Worm (Caenorhabditis elegans) whole organism, midembryonic: ENCODE measurements around the gene C46C11.4.

Experiments used
- T22C8.4 ChIP-seq: fragments of 200-800 bp; sonication (Bioruptor generic); IDR thresholded peaks from 2 replicates; pipeline ENCODE4 v1.3.6; 2022; ENCODE audit warnings: missing genetic modification characterization, missing compliant biosample characterization
- cog-1 ChIP-seq: sonication (generic microtip); optimal IDR thresholded peaks from 2 replicates; lab custom pipeline; 2016; ENCODE audit warnings: missing genetic modification characterization, missing compliant biosample characterization
- flt-1 ChIP-seq: fragments of 200-800 bp; sonication (Bioruptor generic); IDR thresholded peaks from 2 replicates; pipeline ENCODE4 v1.3.6; 2022; ENCODE audit warnings: missing genetic modification characterization, missing compliant biosample characterization
- klf-2 ChIP-seq: fragments of 200-800 bp; sonication (Bioruptor generic); conservative IDR thresholded peaks from 2 replicates; pipeline ENCODE4 v1.3.6; 2022; ENCODE audit warnings: missing genetic modification reagents, missing genetic modification characterization, missing compliant biosample characterization
- med-1 ChIP-seq: sonication (generic microtip); optimal IDR thresholded peaks from 2 replicates; lab custom pipeline; 2017; ENCODE audit warnings: missing genetic modification characterization, mild to moderate bottlenecking, missing compliant biosample characterization, antibody characterized with exemption, missing genetic modification reagents; ENCODE audit not compliant: insufficient read depth
- ref-1 ChIP-seq: fragments of 200-800 bp; sonication (Bioruptor generic); conservative IDR thresholded peaks from 2 replicates; pipeline ENCODE4 v1.3.6; 2022; ENCODE audit warnings: missing genetic modification reagents, missing genetic modification characterization, missing compliant biosample characterization
- tab-1 ChIP-seq: fragments of 200-800 bp; sonication (Bioruptor generic); IDR thresholded peaks from 2 replicates; pipeline ENCODE4 v1.3.6; 2022; ENCODE audit warnings: missing genetic modification characterization, missing compliant biosample characterization
- ztf-23 ChIP-seq: fragments of 200-800 bp; sonication (Bioruptor generic); IDR thresholded peaks from 2 replicates; pipeline ENCODE4 v1.3.6; 2022; ENCODE audit warnings: missing genetic modification reagents, missing genetic modification characterization, missing compliant biosample characterization
- ztf-29 ChIP-seq: fragments of 200-800 bp; sonication (Bioruptor generic); IDR thresholded peaks from 2 replicates; pipeline ENCODE4 v1.3.6; 2022; ENCODE audit warnings: missing genetic modification reagents, missing genetic modification characterization, missing compliant biosample characterization

C46C11.4 gene

ce11 chrX:4647104-4647503 is at the start of gene C46C11.4:
Gene C46C11.4 (minus strand): TSS chrX:4647204.
- TF ChIP-seq tab-1 (GFP tag; lab: Robert Waterston, UW) (no peak), flt-1 (GFP tag; lab: Robert Waterston, UW) (no peak), ref-1 (no peak), ztf-23 (no peak), T22C8.4 (GFP tag; lab: Robert Waterston, UW) (no peak), med-1 (GFP tag; lab: Kevin White, UChicago) (no peak), klf-2 (GFP tag; lab: Robert Waterston, UW) (no peak), ztf-29 (GFP tag; lab: Robert Waterston, UW) (no peak), cog-1 (no peak)

ce11 chrX:4694611-4695370 is 47.8 kb upstream of the C46C11.4 start:
- TF ChIP-seq ref-1 = no peak
- TF ChIP-seq med-1 (GFP tag; lab: Kevin White, UChicago) = no peak
- TF ChIP-seq ztf-29 (GFP tag; lab: Robert Waterston, UW) = no peak
- TF ChIP-seq tab-1 (GFP tag; lab: Robert Waterston, UW) = no peak
- no peak for TF ChIP-seq klf-2 (GFP tag; lab: Robert Waterston, UW)
- no peak for TF ChIP-seq ztf-23
- TF ChIP-seq cog-1 = no peak
- no peak for TF ChIP-seq T22C8.4 (GFP tag; lab: Robert Waterston, UW)

- TF ChIP-seq med-1 (GFP tag; lab: Kevin White, UChicago) (no peak), ztf-23 (no peak), T22C8.4 (GFP tag; lab: Robert Waterston, UW) (no peak), klf-2 (GFP tag; lab: Robert Waterston, UW) (no peak), ztf-29 (GFP tag; lab: Robert Waterston, UW) (no peak), ref-1 (no peak), tab-1 (GFP tag; lab: Robert Waterston, UW) (no peak), flt-1 (GFP tag; lab: Robert Waterston, UW) (no peak), cog-1 (no peak)
Measured at ce11 chrX:4691148-4691773, 44.3 kb upstream of the C46C11.4 start, which contains the start of gene K02G10.5. Gene K02G10.5 (minus strand): TSS chrX:4691198.

ce11 chrX:4685579-4685978 is 38.6 kb upstream of the C46C11.4 start:
- TF ChIP-seq T22C8.4 (GFP tag; lab: Robert Waterston, UW) (no peak), med-1 (GFP tag; lab: Kevin White, UChicago) (no peak), tab-1 (GFP tag; lab: Robert Waterston, UW) (no peak), ztf-29 (GFP tag; lab: Robert Waterston, UW) (no peak), flt-1 (GFP tag; lab: Robert Waterston, UW) (no peak), ztf-23 (no peak), cog-1 (no peak), klf-2 (GFP tag; lab: Robert Waterston, UW) (no peak), ref-1 (no peak)

- TF ChIP-seq ztf-29 (GFP tag; lab: Robert Waterston, UW) (no peak), cog-1 (no peak), tab-1 (GFP tag; lab: Robert Waterston, UW) (no peak), ref-1 (no peak), med-1 (GFP tag; lab: Kevin White, UChicago) (no peak), T22C8.4 (GFP tag; lab: Robert Waterston, UW) (no peak), klf-2 (GFP tag; lab: Robert Waterston, UW) (no peak), flt-1 (GFP tag; lab: Robert Waterston, UW) (no peak)
Measured at ce11 chrX:4682616-4683015, 35.6 kb upstream of the C46C11.4 start, which contains the start of gene K02G10.15. Gene K02G10.15 (minus strand): TSS chrX:4682716.

- TF ChIP-seq flt-1 (GFP tag; lab: Robert Waterston, UW) (no peak), ztf-29 (GFP tag; lab: Robert Waterston, UW) (no peak), klf-2 (GFP tag; lab: Robert Waterston, UW) (no peak), cog-1 (no peak), tab-1 (GFP tag; lab: Robert Waterston, UW) (no peak), med-1 (GFP tag; lab: Kevin White, UChicago) (no peak), ztf-23 (no peak), ref-1 (no peak), T22C8.4 (GFP tag; lab: Robert Waterston, UW) (no peak)
Measured at ce11 chrX:4678029-4678428, 31.0 kb upstream of the C46C11.4 start, which contains the start of gene flp-11. Gene flp-11 (minus strand): TSS chrX:4678129.

ce11 chrX:4676702-4677101 is 29.7 kb upstream of the C46C11.4 start:
- TF ChIP-seq ref-1 = no peak
- no peak for TF ChIP-seq klf-2 (GFP tag; lab: Robert Waterston, UW)
- TF ChIP-seq ztf-23 = no peak
- TF ChIP-seq T22C8.4 (GFP tag; lab: Robert Waterston, UW) = no peak
- TF ChIP-seq cog-1 = no peak

- TF ChIP-seq ref-1 = no peak
- TF ChIP-seq flt-1 (GFP tag; lab: Robert Waterston, UW) = no peak
- no peak for TF ChIP-seq tab-1 (GFP tag; lab: Robert Waterston, UW)
- no peak for TF ChIP-seq cog-1
- TF ChIP-seq T22C8.4 (GFP tag; lab: Robert Waterston, UW) = no peak
- TF ChIP-seq med-1 (GFP tag; lab: Kevin White, UChicago) = no peak
- TF ChIP-seq ztf-29 (GFP tag; lab: Robert Waterston, UW) = no peak
- TF ChIP-seq ztf-23 = no peak
- TF ChIP-seq klf-2 (GFP tag; lab: Robert Waterston, UW) = no peak
Measured at ce11 chrX:4673165-4673756, 26.3 kb upstream of the C46C11.4 start, which contains the start of gene tmem-135. Gene tmem-135 (plus strand): TSS chrX:4673706.

- TF ChIP-seq ztf-23 (no peak), ztf-29 (GFP tag; lab: Robert Waterston, UW) (no peak), T22C8.4 (GFP tag; lab: Robert Waterston, UW) (no peak), klf-2 (GFP tag; lab: Robert Waterston, UW) (no peak), med-1 (GFP tag; lab: Kevin White, UChicago) (no peak), cog-1 (no peak), ref-1 (no peak), flt-1 (GFP tag; lab: Robert Waterston, UW) (no peak), tab-1 (GFP tag; lab: Robert Waterston, UW) (no peak)
Measured at ce11 chrX:4671837-4672236, 24.8 kb upstream of the C46C11.4 start.
